Worm (Caenorhabditis elegans): Measurements from ENCODE around the gene F38B6.7.

The F38B6.7 gene

DNA sequence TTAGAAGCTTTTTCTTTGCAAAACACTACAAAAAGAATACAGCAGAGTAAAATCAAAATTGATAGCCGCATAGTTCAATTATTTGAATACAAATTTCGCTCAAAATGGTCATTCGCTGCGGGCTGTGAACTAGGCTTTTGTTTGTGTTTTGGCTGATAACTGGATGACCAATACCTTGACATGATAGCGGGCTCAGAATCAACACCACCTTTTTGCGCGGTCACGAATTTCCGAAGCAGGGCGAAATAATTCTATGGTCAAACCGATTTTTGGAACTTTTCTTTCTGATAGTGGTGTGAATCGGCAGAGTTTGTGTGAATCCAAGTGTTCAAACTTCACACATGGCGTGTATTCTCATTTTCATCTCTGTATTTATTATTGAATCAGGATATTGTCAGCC lies at the start of gene F38B6.7, which contains the start of gene F38B6.2:
TSS of gene F38B6.7 (minus strand) at position 101 of the 400 bp plus-strand sequence.
TSS of gene F38B6.2 (plus strand) at position 267 of the 400 bp plus-strand sequence.
- no peak for TF ChIP-seq nhr-237 (tag; optimal IDR thresholded peaks at IDR 0.05)
- no peak for TF ChIP-seq mef-2 (tag; optimal IDR thresholded peaks at IDR 0.05)
- TF ChIP-seq blmp-1 (tag; optimal IDR thresholded peaks at IDR 0.05) = no peak
- no peak for TF ChIP-seq Y116A8C.19 (tag; optimal IDR thresholded peaks at IDR 0.05; ENCODE audit: borderline replicate concordance)
- TF ChIP-seq efl-3 (GFP tag; optimal IDR thresholded peaks at IDR 0.05) = no peak
- no peak for TF ChIP-seq ztf-11 (tag; optimal IDR thresholded peaks at IDR 0.05)
- no peak for TF ChIP-seq nhr-12 (tag; optimal IDR thresholded peaks at IDR 0.05)

DNA sequence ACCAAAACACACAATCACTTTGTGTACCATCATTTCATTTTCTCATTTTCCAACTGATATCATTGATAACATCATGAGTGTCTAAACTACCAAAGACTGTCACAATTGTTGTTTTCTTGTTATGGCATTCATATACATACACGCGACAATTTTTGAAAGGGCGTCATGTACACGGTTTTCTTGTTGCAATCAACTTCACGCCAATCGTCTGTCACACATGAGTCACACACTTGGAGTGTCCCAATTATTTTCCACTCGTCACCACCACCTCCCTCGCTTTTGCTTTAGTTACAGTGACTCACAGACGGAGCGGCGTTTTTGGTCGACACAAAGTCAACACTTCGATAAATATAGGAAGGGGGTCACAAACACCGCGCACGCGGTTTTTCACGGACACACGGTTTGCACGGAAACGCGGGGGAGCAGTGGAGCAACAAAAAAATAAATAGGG lies 49.8 kb upstream of the F38B6.7 start:
- TF ChIP-seq nhr-28 (tag; optimal IDR thresholded peaks at IDR 0.05) = no peak
- TF ChIP-seq aly-2 (tag; optimal IDR thresholded peaks at IDR 0.05) = no peak
- TF ChIP-seq ztf-11 (tag; optimal IDR thresholded peaks at IDR 0.05) = no peak
- no peak for TF ChIP-seq fkh-10 (GFP tag; optimal IDR thresholded peaks at IDR 0.05)
- TF ChIP-seq ztf-4 (tag; optimal IDR thresholded peaks at IDR 0.05) = no peak
- peak; percentile 77 for TF ChIP-seq nhr-71 (tag; optimal IDR thresholded peaks at IDR 0.05)
- TF ChIP-seq hpl-2 (GFP tag; optimal IDR thresholded peaks at IDR 0.05) = no peak
- TF ChIP-seq F16B12.6 (tag; optimal IDR thresholded peaks at IDR 0.05) = no peak
- peak in 1 of 2 experiments; percentile 66 for TF ChIP-seq lin-35 (GFP tag; optimal IDR thresholded peaks at IDR 0.05)
- TF ChIP-seq irx-1 (tag; optimal IDR thresholded peaks at IDR 0.05) = no peak
- no peak for TF ChIP-seq skn-1 (tag; optimal IDR thresholded peaks at IDR 0.05)
- no peak for TF ChIP-seq swsn-7 (tag; optimal IDR thresholded peaks at IDR 0.05)
- TF ChIP-seq xbp-1 (tag; optimal IDR thresholded peaks at IDR 0.05) = no peak
- TF ChIP-seq lir-3 (tag; optimal IDR thresholded peaks at IDR 0.05; ENCODE audit: poor library complexity) = no peak
- no peak for TF ChIP-seq unc-62 (GFP tag; optimal IDR thresholded peaks at IDR 0.05)
- TF ChIP-seq zip-4 (GFP tag; optimal IDR thresholded peaks at IDR 0.05) = no peak
- peak; percentile 41 for TF ChIP-seq nhr-90 (tag; optimal IDR thresholded peaks at IDR 0.05; ENCODE audit: poor library complexity)
- TF ChIP-seq Y116A8C.19 (tag; optimal IDR thresholded peaks at IDR 0.05; ENCODE audit: borderline replicate concordance) = no peak
- no peak for TF ChIP-seq fos-1 (tag; optimal IDR thresholded peaks at IDR 0.05)
- TF ChIP-seq C16A3.4 (tag; optimal IDR thresholded peaks at IDR 0.05) = no peak
- TF ChIP-seq snu-23 (GFP tag; optimal IDR thresholded peaks at IDR 0.05) = peak; percentile 33
- TF ChIP-seq C04F5.9 (tag; optimal IDR thresholded peaks at IDR 0.05) = no peak
- TF ChIP-seq fkh-8 (tag; optimal IDR thresholded peaks at IDR 0.05) = no peak
- TF ChIP-seq hlh-4 (tag; optimal IDR thresholded peaks at IDR 0.05) = no peak
- no peak for TF ChIP-seq aha-1 (tag; optimal IDR thresholded peaks at IDR 0.05)
- TF ChIP-seq fkh-4 (tag; optimal IDR thresholded peaks at IDR 0.05; ENCODE audit: borderline replicate concordance) = no peak
- no peak for TF ChIP-seq zag-1 (tag; optimal IDR thresholded peaks at IDR 0.05)
- TF ChIP-seq lsy-2 (tag; optimal IDR thresholded peaks at IDR 0.05) = no peak
- TF ChIP-seq egl-13 (tag; optimal IDR thresholded peaks at IDR 0.05) = no peak
- no peak for TF ChIP-seq ceh-82 (tag; optimal IDR thresholded peaks at IDR 0.05)
- no peak for TF ChIP-seq efl-1 (optimal IDR thresholded peaks at IDR 0.05)
- TF ChIP-seq efl-1 (GFP tag; optimal IDR thresholded peaks at IDR 0.05 in 1 of 2) = peak in 1 of 2 experiments; percentile 64
- no peak for TF ChIP-seq sptf-1 (tag; optimal IDR thresholded peaks at IDR 0.05)
- no peak for TF ChIP-seq nhr-85 (tag)
- peak; percentile 2 for TF ChIP-seq blmp-1 (tag; optimal IDR thresholded peaks at IDR 0.05)
- TF ChIP-seq mab-9 (GFP tag; IDR thresholded peaks at IDR 0.05) = no peak
- no peak for TF ChIP-seq tlp-1 (tag; optimal IDR thresholded peaks at IDR 0.05)
- TF ChIP-seq pax-3 (tag; optimal IDR thresholded peaks at IDR 0.05) = no peak
- TF ChIP-seq snpc-4 (tag; optimal IDR thresholded peaks at IDR 0.05) = no peak
- TF ChIP-seq unc-130 (tag; optimal IDR thresholded peaks at IDR 0.05) = no peak
- peak; percentile 51 for TF ChIP-seq jun-1 (tag; optimal IDR thresholded peaks at IDR 0.05)
- TF ChIP-seq nhr-12 (tag; optimal IDR thresholded peaks at IDR 0.05) = no peak
- TF ChIP-seq ces-1 (GFP tag; optimal IDR thresholded peaks at IDR 0.05) = no peak
- TF ChIP-seq lin-15B (tag; optimal IDR thresholded peaks at IDR 0.05) = no peak
- TF ChIP-seq elt-3 (tag; optimal IDR thresholded peaks at IDR 0.05) = peak in 2 of 6 experiments; percentile 13 to 37
- TF ChIP-seq nhr-76 (tag; optimal IDR thresholded peaks at IDR 0.05) = no peak
- peak; percentile 10 for TF ChIP-seq mep-1 (tag; optimal IDR thresholded peaks at IDR 0.05)
- TF ChIP-seq efl-3 (GFP tag; optimal IDR thresholded peaks at IDR 0.05) = no peak
- TF ChIP-seq nhr-84 (tag; optimal IDR thresholded peaks at IDR 0.05) = no peak
- TF ChIP-seq dpl-1 (GFP tag; optimal IDR thresholded peaks at IDR 0.05) = no peak
